Worm (Caenorhabditis elegans): ENCODE measurements around the gene T20D4.11.

The T20D4.11 gene

ce11 chrV:3424341-3424740, 25.9 kb downstream of the T20D4.11 start, which contains the start of gene srab-21:
Gene srab-21 (minus strand): TSS chrV:3424441.
- no peak for TF ChIP-seq peb-1 (tag; optimal IDR thresholded peaks at IDR 0.05)
- no peak for TF ChIP-seq gmeb-1 (tag; optimal IDR thresholded peaks at IDR 0.05)
- TF ChIP-seq egl-27 (tag; optimal IDR thresholded peaks at IDR 0.05), result no peak
- no peak for TF ChIP-seq lin-11 (tag; optimal IDR thresholded peaks at IDR 0.05)
- no peak for TF ChIP-seq lin-13 (GFP tag; optimal IDR thresholded peaks at IDR 0.05)
- TF ChIP-seq unc-39 (tag; optimal IDR thresholded peaks at IDR 0.05), result no peak
- TF ChIP-seq ztf-4 (tag; optimal IDR thresholded peaks at IDR 0.05), result no peak
- no peak for TF ChIP-seq zag-1 (tag; optimal IDR thresholded peaks at IDR 0.05)
- no peak for TF ChIP-seq nhr-21 (tag; optimal IDR thresholded peaks at IDR 0.05)
- no peak for TF ChIP-seq ZK546.5 (tag; optimal IDR thresholded peaks at IDR 0.05)
- no peak for TF ChIP-seq ama-1 (optimal IDR thresholded peaks at IDR 0.05)
- TF ChIP-seq elt-3 (tag; optimal IDR thresholded peaks at IDR 0.05), result no peak
- no peak for TF ChIP-seq lin-39 (tag; optimal IDR thresholded peaks at IDR 0.05)
- no peak for TF ChIP-seq nhr-25 (tag; optimal IDR thresholded peaks at IDR 0.05)
- no peak for TF ChIP-seq nhr-10 (tag; optimal IDR thresholded peaks at IDR 0.05)
- TF ChIP-seq sem-4 (tag; optimal IDR thresholded peaks at IDR 0.05), result no peak
- TF ChIP-seq crh-2 (tag; optimal IDR thresholded peaks at IDR 0.05), result no peak
- no peak for TF ChIP-seq nhr-11 (tag; optimal IDR thresholded peaks at IDR 0.05)
- no peak for TF ChIP-seq dmd-4 (tag; optimal IDR thresholded peaks at IDR 0.05)

- no peak for TF ChIP-seq mab-5 (tag; optimal IDR thresholded peaks at IDR 0.05)
- no peak for TF ChIP-seq R02D3.7 (tag; optimal IDR thresholded peaks at IDR 0.05)
- TF ChIP-seq nhr-129 (tag; optimal IDR thresholded peaks at IDR 0.05), result no peak
These were observed 27.6 kb downstream of the T20D4.11 start, which contains the start of gene srab-22 for ce11 chrV:3426076-3426475. Gene srab-22 (plus strand): TSS chrV:3426376.

ce11 chrV:3428697-3429096, 30.2 kb downstream of the T20D4.11 start, which contains the start of gene srab-20:
Gene srab-20 (plus strand): TSS chrV:3428997.
- no peak for TF ChIP-seq nhr-25 (tag; optimal IDR thresholded peaks at IDR 0.05)
- no peak for TF ChIP-seq sem-4 (tag; optimal IDR thresholded peaks at IDR 0.05)
- TF ChIP-seq mab-5 (tag; optimal IDR thresholded peaks at IDR 0.05), result no peak
- TF ChIP-seq snpc-4 (tag; optimal IDR thresholded peaks at IDR 0.05), result no peak

ce11 chrV:3431535-3431990, 33.1 kb downstream of the T20D4.11 start, which contains the start of the genes T20D4.19 and srj-9:
Gene T20D4.19 (minus strand): TSS chrV:3431635.
Gene srj-9 (plus strand): TSS chrV:3431940.
- no peak for TF ChIP-seq ceh-16 (tag; optimal IDR thresholded peaks at IDR 0.05)

- TF ChIP-seq F13H6.1 (tag; optimal IDR thresholded peaks at IDR 0.05) (no peak), skn-1 (tag; optimal IDR thresholded peaks at IDR 0.05) (no peak), C34F6.9 (tag; optimal IDR thresholded peaks at IDR 0.05) (no peak), unc-55 (GFP tag; optimal IDR thresholded peaks at IDR 0.05) (no peak), ceh-16 (tag; optimal IDR thresholded peaks at IDR 0.05) (no peak), unc-62 (GFP tag; optimal IDR thresholded peaks at IDR 0.05) (no peak), mdl-1 (tag; optimal IDR thresholded peaks at IDR 0.05) (no peak), nhr-129 (tag; optimal IDR thresholded peaks at IDR 0.05) (no peak), nhr-12 (tag; optimal IDR thresholded peaks at IDR 0.05) (no peak), Y55F3AM.14 (GFP tag; optimal IDR thresholded peaks at IDR 0.05) (no peak), gmeb-1 (tag; optimal IDR thresholded peaks at IDR 0.05) (no peak), nhr-237 (tag; optimal IDR thresholded peaks at IDR 0.05) (no peak), aly-2 (tag; optimal IDR thresholded peaks at IDR 0.05) (no peak), nhr-11 (tag; optimal IDR thresholded peaks at IDR 0.05) (no peak), ceh-82 (tag; optimal IDR thresholded peaks at IDR 0.05) (no peak), snpc-4 (tag; optimal IDR thresholded peaks at IDR 0.05) (no peak), elt-1 (tag; optimal IDR thresholded peaks at IDR 0.05) (no peak), nhr-23 (tag; optimal IDR thresholded peaks at IDR 0.05) (no peak)
These were observed 44.1 kb downstream of the T20D4.11 start for ce11 chrV:3442609-3443008.

All from whole organism, L2 larva.